Fruit fly (Drosophila melanogaster) whole organism, embryonic: ENCODE data around the gene scrt.
A peak's percentile ranks its signal among the peaks of the same experiment; 100 is the strongest.

ENCODE experiments used
- ATbp ChIP-seq: fragments of 200-800 bp; sonication (Bioruptor generic); optimal IDR thresholded peaks from 2 replicates; lab custom pipeline; 2017; ENCODE audit warnings: missing biosample characterization, mild to moderate bottlenecking, missing genetic modification characterization, missing genetic modification reagents
- CG10209 ChIP-seq: fragments of 200-800 bp; sonication (Bioruptor generic); optimal IDR thresholded peaks from 3 replicates; lab custom pipeline; 2017; ENCODE audit warnings: missing biosample characterization, mild to moderate bottlenecking, missing genetic modification characterization, missing genetic modification reagents
- CG10979 ChIP-seq: fragments of 200-800 bp; sonication (Bioruptor generic); optimal IDR thresholded peaks from 2 replicates; lab custom pipeline; 2018; ENCODE audit warnings: missing biosample characterization, mild to moderate bottlenecking, missing genetic modification characterization, moderate library complexity
- CG11093 ChIP-seq: fragments of 200-800 bp; sonication (Bioruptor generic); IDR thresholded peaks from 3 replicates; pipeline ENCODE4 v1.3.6; 2022; ENCODE audit warnings: missing biosample characterization, missing genetic modification characterization
- CG13424 ChIP-seq: fragments of 200-800 bp; sonication (Bioruptor generic); optimal IDR thresholded peaks from 2 replicates; lab custom pipeline; 2019; ENCODE audit warnings: missing biosample characterization, mild to moderate bottlenecking, missing genetic modification characterization, moderate library complexity
- CG13775 ChIP-seq: fragments of 200-800 bp; sonication (Bioruptor generic); optimal IDR thresholded peaks from 3 replicates; lab custom pipeline; 2017; ENCODE audit warnings: missing biosample characterization, mild to moderate bottlenecking, missing genetic modification characterization
- CG17385 ChIP-seq: fragments of 200-800 bp; sonication (Bioruptor generic); optimal IDR thresholded peaks from 3 replicates; lab custom pipeline; 2018; ENCODE audit warnings: missing biosample characterization, mild to moderate bottlenecking, missing genetic modification characterization
- CG1832 ChIP-seq: fragments of 200-800 bp; sonication (Bioruptor generic); optimal IDR thresholded peaks from 2 replicates; lab custom pipeline; 2017; ENCODE audit warnings: missing biosample characterization, mild to moderate bottlenecking, missing genetic modification characterization, inconsistent platforms
- CG18476 ChIP-seq: fragments of 200-800 bp; sonication (Bioruptor generic); optimal IDR thresholded peaks from 2 replicates; lab custom pipeline; 2016; ENCODE audit warnings: missing biosample characterization, mild to moderate bottlenecking, missing genetic modification characterization
- CG2120 ChIP-seq: fragments of 200-800 bp; sonication (Bioruptor generic); optimal IDR thresholded peaks from 3 replicates; lab custom pipeline; 2016; ENCODE audit warnings: missing biosample characterization, missing genetic modification characterization
- CG2202 ChIP-seq: fragments of 200-800 bp; sonication (Bioruptor generic); optimal IDR thresholded peaks from 2 replicates; lab custom pipeline; 2018; ENCODE audit warnings: missing biosample characterization, mild to moderate bottlenecking, missing genetic modification characterization
- CG2678 ChIP-seq: fragments of 200-800 bp; sonication (Bioruptor generic); optimal IDR thresholded peaks from 3 replicates; lab custom pipeline; 2019; ENCODE audit warnings: missing biosample characterization, mild to moderate bottlenecking, missing genetic modification characterization, moderate library complexity
- CG2889 ChIP-seq: fragments of 200-800 bp; sonication (Bioruptor generic); IDR thresholded peaks from 3 replicates; pipeline ENCODE4 v1.3.6; 2022; ENCODE audit warnings: missing biosample characterization, missing genetic modification characterization
- CG30403 ChIP-seq: fragments of 200-800 bp; sonication (Bioruptor generic); optimal IDR thresholded peaks from 3 replicates; lab custom pipeline; 2016; ENCODE audit warnings: missing biosample characterization, missing genetic modification characterization
- CG3065 ChIP-seq: fragments of 200-800 bp; sonication (Bioruptor generic); optimal IDR thresholded peaks from 2 replicates; lab custom pipeline; 2016; ENCODE audit warnings: missing biosample characterization, missing genetic modification characterization
- CG34224 ChIP-seq: fragments of 200-800 bp; sonication (Bioruptor generic); IDR thresholded peaks from 3 replicates; pipeline ENCODE4 v1.3.6; 2022; ENCODE audit warnings: missing biosample characterization, missing genetic modification characterization; ENCODE audit not compliant: partially characterized antibody
- CG7963 ChIP-seq: fragments of 200-800 bp; sonication (Bioruptor generic); IDR thresholded peaks from 3 replicates; pipeline ENCODE4 v1.3.6; 2022; ENCODE audit warnings: missing biosample characterization, missing genetic modification characterization; ENCODE audit not compliant: partially characterized antibody
- CG8478 ChIP-seq: fragments of >200 bp; optimal IDR thresholded peaks from 2 replicates; lab custom pipeline; 2018
- CG8924 ChIP-seq: fragments of 200-800 bp; optimal IDR thresholded peaks from 3 replicates; lab custom pipeline; 2019; ENCODE audit warnings: missing biosample characterization, mild to moderate bottlenecking, missing genetic modification characterization, moderate library complexity
- CG9727 ChIP-seq: fragments of 200-800 bp; sonication (Bioruptor generic); optimal IDR thresholded peaks from 3 replicates; lab custom pipeline; 2017; ENCODE audit warnings: missing biosample characterization, mild to moderate bottlenecking, missing genetic modification characterization
- CG9817 ChIP-seq: fragments of 200-800 bp; sonication (Bioruptor generic); optimal IDR thresholded peaks from 2 replicates; lab custom pipeline; 2018; ENCODE audit warnings: missing biosample characterization, mild to moderate bottlenecking, missing genetic modification characterization, moderate library complexity
- D19B ChIP-seq: fragments of 200-800 bp; sonication (Bioruptor generic); optimal IDR thresholded peaks from 2 replicates; lab custom pipeline; 2017; ENCODE audit warnings: missing biosample characterization, mild to moderate bottlenecking, missing genetic modification characterization
- HHEX ChIP-seq: fragments of 200-800 bp; sonication (Bioruptor generic); optimal IDR thresholded peaks from 3 replicates; lab custom pipeline; 2017; ENCODE audit warnings: missing biosample characterization, mild to moderate bottlenecking, missing genetic modification characterization, missing genetic modification reagents
- Hr39 ChIP-seq: fragments of >200 bp; optimal IDR thresholded peaks from 2 replicates; lab custom pipeline; 2017
- Hr51 ChIP-seq, 2 experiments: fragments of 200-800 bp; sonication (Bioruptor generic); optimal IDR thresholded peaks; 2 replicates in 1 of 2; 3 replicates in 1 of 2; lab custom pipeline; 2016 to 2018; ENCODE audit warnings: missing biosample characterization in 2 of 2, missing genetic modification characterization in 2 of 2, mild to moderate bottlenecking in 1 of 2, moderate library complexity in 1 of 2
- Oli ChIP-seq: fragments of 200-800 bp; sonication (Bioruptor generic); optimal IDR thresholded peaks from 2 replicates; lab custom pipeline; 2018; ENCODE audit warnings: missing biosample characterization, mild to moderate bottlenecking, missing genetic modification characterization, moderate library complexity
- Ssrp ChIP-seq: fragments of 200-800 bp; sonication (Bioruptor generic); optimal IDR thresholded peaks from 2 replicates; lab custom pipeline; 2018; ENCODE audit warnings: missing biosample characterization, mild to moderate bottlenecking, missing genetic modification characterization, moderate library complexity
- TFAM ChIP-seq: fragments of 200-800 bp; sonication (Bioruptor generic); optimal IDR thresholded peaks from 2 replicates; lab custom pipeline; 2017; ENCODE audit warnings: missing biosample characterization, missing genetic modification characterization, inconsistent platforms
- Xrp1 ChIP-seq: fragments of 200-800 bp; sonication (Bioruptor generic); IDR thresholded peaks from 2 replicates; pipeline ENCODE4 v1.3.6; 2022; ENCODE audit warnings: missing biosample characterization, missing genetic modification characterization
- az2 ChIP-seq: fragments of 200-800 bp; sonication (Bioruptor generic); optimal IDR thresholded peaks from 3 replicates; lab custom pipeline; 2016; ENCODE audit warnings: missing biosample characterization, missing genetic modification characterization
- bcd ChIP-seq: fragments of 200-800 bp; sonication (Bioruptor generic); optimal IDR thresholded peaks from 2 replicates; lab custom pipeline; 2017; ENCODE audit warnings: missing biosample characterization, mild to moderate bottlenecking, missing genetic modification characterization
- bsh ChIP-seq, 2 experiments: fragments of 200-800 bp; sonication (Bioruptor generic); optimal IDR thresholded peaks; 2 replicates each; lab custom pipeline; 2017 to 2018; ENCODE audit warnings: mild to moderate bottlenecking in 2 of 2, missing biosample characterization in 2 of 2, missing genetic modification characterization in 2 of 2, moderate library complexity in 1 of 2
- cato ChIP-seq: fragments of 200-800 bp; sonication (Bioruptor generic); optimal IDR thresholded peaks from 2 replicates; lab custom pipeline; 2016; ENCODE audit warnings: missing biosample characterization, missing genetic modification characterization, borderline replicate concordance
- chif ChIP-seq, 2 experiments: fragments of 200-800 bp; sonication (Bioruptor generic); optimal IDR thresholded peaks; 3 replicates each; lab custom pipeline; 2016; ENCODE audit warnings: missing biosample characterization in 2 of 2, missing genetic modification characterization in 2 of 2
- crol ChIP-seq: fragments of 200-800 bp; sonication (Bioruptor generic); IDR thresholded peaks from 2 replicates; pipeline ENCODE4 v1.3.6; 2022; ENCODE audit warnings: missing biosample characterization, missing genetic modification characterization
- ftz-f1 ChIP-seq: fragments of 200-800 bp; sonication (Bioruptor generic); optimal IDR thresholded peaks from 2 replicates; lab custom pipeline; 2016; ENCODE audit warnings: missing biosample characterization, missing genetic modification characterization
- gem ChIP-seq: fragments of 200-800 bp; sonication (Bioruptor generic); optimal IDR thresholded peaks from 2 replicates; lab custom pipeline; 2019; ENCODE audit warnings: missing biosample characterization, mild to moderate bottlenecking, missing genetic modification characterization, moderate library complexity
- gsb-n ChIP-seq: fragments of 200-800 bp; sonication (Bioruptor generic); optimal IDR thresholded peaks from 3 replicates; lab custom pipeline; 2018; ENCODE audit warnings: missing biosample characterization, mild to moderate bottlenecking, missing genetic modification characterization
- ken ChIP-seq: fragments of 200-800 bp; sonication (Bioruptor generic); IDR thresholded peaks from 3 replicates; pipeline ENCODE4 v1.3.6; 2022; ENCODE audit warnings: missing biosample characterization, missing genetic modification characterization
- lilli ChIP-seq: fragments of 200-800 bp; sonication (Bioruptor generic); optimal IDR thresholded peaks from 3 replicates; lab custom pipeline; 2016; ENCODE audit warnings: missing biosample characterization, missing genetic modification characterization
- nau ChIP-seq: fragments of 200-800 bp; sonication (Bioruptor generic); optimal IDR thresholded peaks from 3 replicates; lab custom pipeline; 2017; ENCODE audit warnings: missing biosample characterization, mild to moderate bottlenecking, missing genetic modification characterization, missing genetic modification reagents
- nmo ChIP-seq: fragments of 200-800 bp; sonication (Bioruptor generic); optimal IDR thresholded peaks from 2 replicates; lab custom pipeline; 2018; ENCODE audit warnings: missing biosample characterization, mild to moderate bottlenecking, missing genetic modification characterization, moderate library complexity
- prd ChIP-seq, 3 experiments: fragments of >200 bp in 2 of 3; fragments of 200-800 bp in 1 of 3; sonication (Bioruptor generic) in 1 of 3; optimal IDR thresholded peaks in 2 of 3; IDR thresholded peaks in 1 of 3; 2 replicates in 2 of 3; 3 replicates in 1 of 3; pipeline versions ENCODE4 v1.3.6 to Lab custom; 2017 to 2022; ENCODE audit warnings: missing biosample characterization in 1 of 3, missing genetic modification characterization in 1 of 3
- sc ChIP-seq, 3 experiments: fragments of >200 bp in 2 of 3; fragments of 200-800 bp in 1 of 3; sonication (Bioruptor generic) in 1 of 3; optimal IDR thresholded peaks; 2 replicates in 2 of 3; 3 replicates in 1 of 3; lab custom pipeline; 2017; ENCODE audit warnings: mild to moderate bottlenecking in 1 of 3, missing biosample characterization in 1 of 3, missing genetic modification characterization in 1 of 3, missing genetic modification reagents in 1 of 3
- slou ChIP-seq: fragments of 200-800 bp; sonication (Bioruptor generic); optimal IDR thresholded peaks from 3 replicates; lab custom pipeline; 2016; ENCODE audit warnings: missing biosample characterization, missing genetic modification characterization
- vnd ChIP-seq: fragments of 200-800 bp; sonication (Bioruptor generic); IDR thresholded peaks from 3 replicates; pipeline ENCODE4 v1.3.6; 2022; ENCODE audit warnings: missing biosample characterization, missing genetic modification characterization; ENCODE audit not compliant: partially characterized antibody
- yki ChIP-seq: fragments of >200 bp; optimal IDR thresholded peaks from 3 replicates; lab custom pipeline; 2018
- zfh1 ChIP-seq: fragments of 200-800 bp; sonication (Bioruptor generic); IDR thresholded peaks from 3 replicates; pipeline ENCODE4 v1.3.6; 2022; ENCODE audit warnings: missing biosample characterization, missing genetic modification characterization

scrt gene

dm6 chr3L:3977622-3978355 is 5.9 kb upstream of the scrt start (continued):
- peak; percentile 76 for TF ChIP-seq CG10979
- TF ChIP-seq zfh1 (GFP tag; lab: Robert Waterston, UW): 0 out of 3 replicates have a peak, but pooled peaks have one; percentile 20
- no peak for TF ChIP-seq CG17385 (GFP tag; lab: Kevin White, UChicago)
- TF ChIP-seq Oli (tag; lab: Kevin White, UChicago): peak; percentile 20
- no peak for TF ChIP-seq D19B (GFP tag; lab: Kevin White, UChicago)
- peak; percentile 11 for TF ChIP-seq CG2678 (tag; lab: Kevin White, UChicago)
- peak; percentile 38 for TF ChIP-seq CG2202
- peak; percentile 78 for TF ChIP-seq CG9727 (GFP tag; lab: Kevin White, UChicago)
- TF ChIP-seq CG1832: no peak
- no peak for TF ChIP-seq CG7963 (GFP tag; lab: Robert Waterston, UW)
- TF ChIP-seq bsh (GFP tag; optimal IDR thresholded peaks at IDR 0.05; lab: Kevin White, UChicago): peak in 1 of 2 experiments; percentile 51
- no peak for TF ChIP-seq CG13424 (tag; lab: Kevin White, UChicago)
- TF ChIP-seq nau: no peak
- TF ChIP-seq prd (optimal IDR thresholded peaks at IDR 0.05; lab: Kevin White, UChicago): no peak
- TF ChIP-seq prd (GFP tag; IDR thresholded peaks at IDR 0.05; lab: Robert Waterston, UW): peak; percentile 77
- TF ChIP-seq Xrp1 (GFP tag; lab: Robert Waterston, UW): peak; percentile 64
- TF ChIP-seq az2 (GFP tag; lab: Kevin White, UChicago): peak; percentile 18
- TF ChIP-seq gem (tag; lab: Kevin White, UChicago): peak; percentile 61
- TF ChIP-seq CG9817 (tag; lab: Kevin White, UChicago): no peak
- TF ChIP-seq crol (GFP tag; lab: Robert Waterston, UW): peak; percentile 71
- TF ChIP-seq Hr39 (lab: Kevin White, UChicago): no peak
- TF ChIP-seq yki: no peak
- no peak for TF ChIP-seq CG18476 (GFP tag; lab: Kevin White, UChicago)
- TF ChIP-seq cato (GFP tag; lab: Kevin White, UChicago): no peak
- no peak for TF ChIP-seq CG2120
- TF ChIP-seq lilli (GFP tag; lab: Kevin White, UChicago): no peak
- no peak for TF ChIP-seq slou
- no peak for TF ChIP-seq ken (GFP tag; lab: Robert Waterston, UW)
- no peak for TF ChIP-seq bcd (GFP tag; lab: Kevin White, UChicago)
- peak; percentile 48 for TF ChIP-seq CG8924 (tag; lab: Kevin White, UChicago)
- no peak for TF ChIP-seq vnd (GFP tag; lab: Robert Waterston, UW)
- peak; percentile 27 for TF ChIP-seq CG13775 (GFP tag; lab: Kevin White, UChicago)
- TF ChIP-seq HHEX (GFP tag; lab: Kevin White, UChicago): no peak
- no peak for TF ChIP-seq gsb-n (tag; lab: Kevin White, UChicago)
- peak; percentile 9 for TF ChIP-seq CG10209 (GFP tag; lab: Kevin White, UChicago)
- no peak for TF ChIP-seq TFAM (GFP tag; lab: Kevin White, UChicago)
- no peak for TF ChIP-seq Hr51 (GFP tag; optimal IDR thresholded peaks at IDR 0.05; lab: Kevin White, UChicago)
- TF ChIP-seq ftz-f1 (GFP tag; lab: Kevin White, UChicago): no peak
- TF ChIP-seq chif (GFP tag; optimal IDR thresholded peaks at IDR 0.05; lab: Kevin White, UChicago): peak in 1 of 2 experiments; percentile 56
- no peak for TF ChIP-seq CG30403 (GFP tag; lab: Kevin White, UChicago)
- peak; percentile 39 for TF ChIP-seq Ssrp (tag; lab: Kevin White, UChicago)
- no peak for TF ChIP-seq CG3065 (GFP tag; lab: Kevin White, UChicago)
- no peak for TF ChIP-seq CG8478 (lab: Kevin White, UChicago)
- TF ChIP-seq nmo (GFP tag; lab: Kevin White, UChicago): peak; percentile 57
- TF ChIP-seq CG34224: no peak
- TF ChIP-seq CG11093 (GFP tag; lab: Robert Waterston, UW): no peak
- no peak for TF ChIP-seq sc (optimal IDR thresholded peaks at IDR 0.05; lab: Kevin White, UChicago)
- peak; percentile 22 for TF ChIP-seq sc (GFP tag; optimal IDR thresholded peaks at IDR 0.05; lab: Kevin White, UChicago)
- no peak for TF ChIP-seq CG2889 (GFP tag; lab: Robert Waterston, UW)
- TF ChIP-seq ATbp (GFP tag; lab: Kevin White, UChicago): no peak
